Worm (Caenorhabditis elegans): ENCODE results near the gene pha-1.

ce11 chrIII:11107327-11107726, 24.2 kb upstream of the pha-1 start:
- TF ChIP-seq K02D7.2 (tag; optimal IDR thresholded peaks at IDR 0.05) (no peak), unc-3 (GFP tag; conservative IDR thresholded peaks at IDR 0.05) (no peak), unc-3 (tag; optimal IDR thresholded peaks at IDR 0.05) (no peak), lim-6 (tag; optimal IDR thresholded peaks at IDR 0.05) (no peak), F13H6.1 (tag; optimal IDR thresholded peaks at IDR 0.05) (no peak), ahr-1 (tag; optimal IDR thresholded peaks at IDR 0.05) (no peak), ceh-18 (tag; optimal IDR thresholded peaks at IDR 0.05) (no peak), dve-1 (tag; optimal IDR thresholded peaks at IDR 0.05) (no peak), fkh-10 (GFP tag; optimal IDR thresholded peaks at IDR 0.05) (no peak), pqm-1 (tag; optimal IDR thresholded peaks at IDR 0.05) (no peak), lin-11 (tag; optimal IDR thresholded peaks at IDR 0.05) (no peak), sdc-2 (tag; optimal IDR thresholded peaks at IDR 0.05) (no peak)

Measured in whole organism, late embryonic.